Worm (Caenorhabditis elegans) whole organism, young adult: Measurements from ENCODE around the gene K02E11.10.

Experiments used
- B0336.3 ChIP-seq: fragments of 200-800 bp; sonication (Bioruptor generic); IDR thresholded peaks from 2 replicates; pipeline ENCODE4 v1.3.6; 2022; ENCODE audit warnings: missing genetic modification characterization, missing compliant biosample characterization
- C06A6.2 ChIP-seq: fragments of 200-800 bp; sonication (Bioruptor generic); conservative IDR thresholded peaks from 2 replicates; pipeline ENCODE4 v1.3.6; 2022; ENCODE audit warnings: missing genetic modification characterization, missing compliant biosample characterization
- D2030.7 ChIP-seq: fragments of 200-800 bp; sonication (Bioruptor generic); IDR thresholded peaks from 2 replicates; pipeline ENCODE4 v1.3.6; 2022; ENCODE audit warnings: missing genetic modification reagents, missing genetic modification characterization, missing compliant biosample characterization
- F33H1.4 ChIP-seq: fragments of 200-800 bp; sonication (Bioruptor generic); IDR thresholded peaks from 2 replicates; pipeline ENCODE4 v1.3.6; 2022; ENCODE audit warnings: missing genetic modification reagents, missing genetic modification characterization, missing compliant biosample characterization
- K11D2.4 ChIP-seq: fragments of 200-800 bp; sonication (Bioruptor generic); IDR thresholded peaks from 2 replicates; pipeline ENCODE4 v1.3.6; 2022; ENCODE audit warnings: missing genetic modification reagents, missing genetic modification characterization, missing compliant biosample characterization
- Y53G8AR.9 ChIP-seq: fragments of 200-800 bp; sonication (Bioruptor generic); conservative IDR thresholded peaks from 2 replicates; pipeline ENCODE4 v1.3.6; 2022; ENCODE audit warnings: missing genetic modification reagents, missing genetic modification characterization, missing compliant biosample characterization
- Y56A3A.18 ChIP-seq: fragments of 200-800 bp; sonication (Bioruptor generic); IDR thresholded peaks from 2 replicates; pipeline ENCODE4 v1.3.6; 2022; ENCODE audit warnings: missing genetic modification reagents, missing genetic modification characterization, missing compliant biosample characterization
- Y79H2A.3 ChIP-seq: fragments of 200-800 bp; sonication (Bioruptor generic); conservative IDR thresholded peaks from 2 replicates; pipeline ENCODE4 v1.3.6; 2022; ENCODE audit warnings: missing genetic modification reagents, missing genetic modification characterization, missing compliant biosample characterization
- ZK185.1 ChIP-seq: sonication (generic microtip); optimal IDR thresholded peaks from 2 replicates; lab custom pipeline; 2016; ENCODE audit warnings: mild to moderate bottlenecking, missing genetic modification characterization, missing compliant biosample characterization; ENCODE audit not compliant: poor library complexity, severe bottlenecking
- ama-1 ChIP-seq, 3 experiments: fragments of 150-350 bp in 1 of 3; sonication (generic microtip) in 2 of 3; optimal IDR thresholded peaks; 2 replicates each; lab custom pipeline; 2014 to 2018; ENCODE audit warnings: missing biosample characterization in 2 of 3, missing genetic modification characterization in 2 of 3, missing genetic modification reagents in 2 of 3
- athp-1 ChIP-seq: sonication (generic microtip); optimal IDR thresholded peaks from 2 replicates; lab custom pipeline; 2017; ENCODE audit warnings: mild to moderate bottlenecking, missing genetic modification characterization, missing compliant biosample characterization
- attf-5 ChIP-seq: fragments of 200-800 bp; sonication (Bioruptor generic); optimal IDR thresholded peaks from 2 replicates; lab custom pipeline; 2018; ENCODE audit warnings: mild to moderate bottlenecking, missing genetic modification characterization, missing compliant biosample characterization
- attf-6 ChIP-seq: fragments of 200-800 bp; sonication (Bioruptor generic); IDR thresholded peaks from 2 replicates; pipeline ENCODE4 v1.3.6; 2022; ENCODE audit warnings: missing genetic modification reagents, missing genetic modification characterization, missing compliant biosample characterization
- bed-2 ChIP-seq: fragments of 200-800 bp; sonication (Bioruptor generic); IDR thresholded peaks from 2 replicates; pipeline ENCODE4 v1.3.6; 2022; ENCODE audit warnings: missing genetic modification reagents, missing genetic modification characterization, missing compliant biosample characterization
- cebp-1 ChIP-seq, 2 experiments: fragments of 200-800 bp in 1 of 2; sonication (Bioruptor generic) in 1 of 2; sonication (generic microtip) in 1 of 2; IDR thresholded peaks in 1 of 2; optimal IDR thresholded peaks in 1 of 2; 2 replicates each; pipeline versions ENCODE4 v1.3.6 to Lab custom; 2017 to 2022; ENCODE audit warnings: missing compliant biosample characterization in 2 of 2, missing genetic modification characterization in 2 of 2, mild to moderate bottlenecking in 1 of 2, missing genetic modification reagents in 1 of 2, moderate library complexity in 1 of 2
- ceh-100 ChIP-seq: fragments of 200-800 bp; sonication (Bioruptor generic); IDR thresholded peaks from 2 replicates; pipeline ENCODE4 v1.3.6; 2022; ENCODE audit warnings: missing genetic modification reagents, missing genetic modification characterization, missing compliant biosample characterization
- ceh-27 ChIP-seq: fragments of 200-800 bp; sonication (Bioruptor generic); optimal IDR thresholded peaks from 2 replicates; lab custom pipeline; 2018; ENCODE audit warnings: mild to moderate bottlenecking, missing genetic modification characterization, moderate library complexity, missing compliant biosample characterization
- ceh-91 ChIP-seq: fragments of 200-800 bp; sonication (Bioruptor generic); IDR thresholded peaks from 2 replicates; pipeline ENCODE4 v1.3.6; 2022; ENCODE audit warnings: missing genetic modification reagents, missing genetic modification characterization, missing compliant biosample characterization
- chd-7 ChIP-seq: sonication (generic microtip); optimal IDR thresholded peaks from 2 replicates; lab custom pipeline; 2016; ENCODE audit warnings: mild to moderate bottlenecking, missing genetic modification characterization, moderate library complexity, missing compliant biosample characterization
- dox-1 ChIP-seq: fragments of 200-800 bp; sonication (Bioruptor generic); IDR thresholded peaks from 2 replicates; pipeline ENCODE4 v1.3.6; 2022; ENCODE audit warnings: missing genetic modification reagents, missing genetic modification characterization, missing compliant biosample characterization
- efl-1 ChIP-seq: fragments of 150-350 bp; optimal IDR thresholded peaks from 2 replicates; lab custom pipeline; 2014; ENCODE audit warnings: missing biosample characterization, missing genetic modification reagents, missing genetic modification characterization
- egl-18 ChIP-seq: fragments of 200-800 bp; sonication (Bioruptor generic); IDR thresholded peaks from 2 replicates; pipeline ENCODE4 v1.3.6; 2022; ENCODE audit warnings: missing genetic modification reagents, missing genetic modification characterization, missing compliant biosample characterization
- egl-44 ChIP-seq: fragments of 200-800 bp; sonication (Bioruptor generic); IDR thresholded peaks from 2 replicates; pipeline ENCODE4 v1.3.6; 2022; ENCODE audit warnings: missing genetic modification reagents, missing genetic modification characterization, missing compliant biosample characterization
- egrh-3 ChIP-seq: fragments of 200-800 bp; sonication (Bioruptor generic); IDR thresholded peaks from 2 replicates; pipeline ENCODE4 v1.3.6; 2022; ENCODE audit warnings: missing genetic modification reagents, missing genetic modification characterization, missing compliant biosample characterization
- ekl-4 ChIP-seq: fragments of 200-800 bp; sonication (Bioruptor generic); IDR thresholded peaks from 2 replicates; pipeline ENCODE4 v1.3.6; 2022; ENCODE audit warnings: missing genetic modification reagents, missing genetic modification characterization, missing compliant biosample characterization
- ets-4 ChIP-seq: fragments of 200-800 bp; sonication (Bioruptor generic); optimal IDR thresholded peaks from 2 replicates; lab custom pipeline; 2018; ENCODE audit warnings: mild to moderate bottlenecking, missing genetic modification characterization, missing compliant biosample characterization
- hlh-12 ChIP-seq: sonication (generic microtip); optimal IDR thresholded peaks from 2 replicates; lab custom pipeline; 2016; ENCODE audit warnings: missing genetic modification characterization, missing compliant biosample characterization
- hmg-1.2 ChIP-seq: fragments of 200-800 bp; sonication (Bioruptor generic); IDR thresholded peaks from 2 replicates; pipeline ENCODE4 v1.3.6; 2022; ENCODE audit warnings: missing genetic modification reagents, missing genetic modification characterization, missing compliant biosample characterization
- hsf-1 ChIP-seq: fragments of 200-800 bp; sonication (Bioruptor generic); IDR thresholded peaks from 2 replicates; pipeline ENCODE4 v1.3.6; 2022; ENCODE audit warnings: missing genetic modification reagents, missing genetic modification characterization, missing compliant biosample characterization
- lin-35 ChIP-seq, 3 experiments: fragments of 150-350 bp in 2 of 3; sonication (generic microtip) in 1 of 3; optimal IDR thresholded peaks; 2 replicates each; lab custom pipeline; 2014 to 2018; ENCODE audit warnings: missing biosample characterization in 3 of 3, missing genetic modification characterization in 3 of 3, missing genetic modification reagents in 3 of 3
- lin-40 ChIP-seq: sonication (generic microtip); optimal IDR thresholded peaks from 2 replicates; lab custom pipeline; 2016; ENCODE audit warnings: missing genetic modification characterization, mild to moderate bottlenecking, missing compliant biosample characterization, missing genotype, missing genetic modification reagents
- lin-54 ChIP-seq: fragments of 200-800 bp; sonication (Bioruptor generic); optimal IDR thresholded peaks from 2 replicates; lab custom pipeline; 2018; ENCODE audit warnings: mild to moderate bottlenecking, missing genetic modification characterization, missing compliant biosample characterization
- lsl-1 ChIP-seq: fragments of 200-800 bp; sonication (Bioruptor generic); optimal IDR thresholded peaks from 2 replicates; lab custom pipeline; 2018; ENCODE audit warnings: mild to moderate bottlenecking, missing genetic modification characterization, moderate library complexity, missing compliant biosample characterization
- madf-10 ChIP-seq: sonication (generic microtip); optimal IDR thresholded peaks from 2 replicates; lab custom pipeline; 2016; ENCODE audit warnings: mild to moderate bottlenecking, missing genetic modification characterization, missing compliant biosample characterization
- madf-6 ChIP-seq: fragments of 200-800 bp; sonication (Bioruptor generic); IDR thresholded peaks from 2 replicates; pipeline ENCODE4 v1.3.6; 2022; ENCODE audit warnings: missing genetic modification reagents, missing genetic modification characterization, missing compliant biosample characterization
- madf-8 ChIP-seq: fragments of 200-800 bp; sonication (Bioruptor generic); conservative IDR thresholded peaks from 2 replicates; pipeline ENCODE4 v1.3.6; 2022; ENCODE audit warnings: missing genetic modification reagents, missing genetic modification characterization, missing compliant biosample characterization
- mcd-1 ChIP-seq: fragments of 200-800 bp; sonication (Bioruptor generic); IDR thresholded peaks from 2 replicates; pipeline ENCODE4 v1.3.6; 2022; ENCODE audit warnings: missing genetic modification reagents, missing genetic modification characterization, missing compliant biosample characterization
- nhr-80 ChIP-seq: sonication (generic microtip); optimal IDR thresholded peaks from 2 replicates; lab custom pipeline; 2016; ENCODE audit warnings: missing genetic modification characterization, missing compliant biosample characterization
- pbrm-1 ChIP-seq: fragments of 200-800 bp; sonication (Bioruptor generic); IDR thresholded peaks from 2 replicates; pipeline ENCODE4 v1.3.6; 2022; ENCODE audit warnings: missing genetic modification reagents, missing genetic modification characterization, missing compliant biosample characterization
- rcor-1 ChIP-seq: fragments of 200-800 bp; sonication (Bioruptor generic); IDR thresholded peaks from 2 replicates; pipeline ENCODE4 v1.3.6; 2022; ENCODE audit warnings: missing genetic modification reagents, missing genetic modification characterization, missing compliant biosample characterization
- snpc-4 ChIP-seq, 5 experiments: fragments of 150-350 bp in 1 of 5; sonication (generic microtip) in 4 of 5; optimal IDR thresholded peaks; 2 replicates each; lab custom pipeline; 2014 to 2018; ENCODE audit warnings: missing genetic modification characterization in 5 of 5, missing biosample characterization in 3 of 5, antibody characterized with exemption in 2 of 5, mild to moderate bottlenecking in 2 of 5, missing compliant biosample characterization in 2 of 5, missing genotype in 2 of 5, moderate library complexity in 2 of 5, missing genetic modification reagents in 1 of 5
- sptf-2 ChIP-seq: fragments of 200-800 bp; sonication (Bioruptor generic); optimal IDR thresholded peaks from 2 replicates; lab custom pipeline; 2018; ENCODE audit warnings: mild to moderate bottlenecking, missing genetic modification characterization, missing compliant biosample characterization
- tlf-1 ChIP-seq: fragments of 200-800 bp; sonication (Bioruptor generic); optimal IDR thresholded peaks from 2 replicates; lab custom pipeline; 2018; ENCODE audit warnings: mild to moderate bottlenecking, missing genetic modification characterization, missing compliant biosample characterization
- ztf-18 ChIP-seq: sonication (generic microtip); optimal IDR thresholded peaks from 2 replicates; lab custom pipeline; 2016; ENCODE audit warnings: missing genotype, mild to moderate bottlenecking, missing genetic modification characterization, missing compliant biosample characterization
- ztf-26 ChIP-seq: sonication (generic microtip); optimal IDR thresholded peaks from 2 replicates; lab custom pipeline; 2017; ENCODE audit warnings: missing genetic modification characterization, missing compliant biosample characterization

The K02E11.10 gene

DNA sequence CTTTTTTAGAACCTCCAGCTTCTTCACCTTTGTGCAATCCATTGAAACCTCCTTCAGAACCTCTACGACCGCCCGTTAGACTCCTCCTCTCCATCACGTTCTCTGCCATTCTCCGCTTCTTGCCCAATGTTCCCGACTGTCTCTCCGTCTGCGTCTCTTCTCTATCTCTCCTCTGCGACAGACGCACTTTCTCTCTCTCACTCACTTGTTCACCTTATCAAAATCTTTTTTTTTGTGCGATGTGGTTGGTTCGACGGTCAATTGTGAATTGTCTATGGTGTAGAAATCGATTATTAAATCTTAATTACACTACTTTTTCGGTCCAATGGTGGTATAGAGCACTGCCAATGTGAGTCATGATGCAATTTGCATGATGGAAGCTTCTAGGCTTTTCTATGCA is 47.5 kb downstream of the K02E11.10 start, which contains the start of gene atfs-1:
atfs-1 (plus strand) TSS at position 213 of the 400 bp plus-strand sequence.
- TF ChIP-seq ets-4 (GFP tag; lab: Kevin White, UChicago) (peak; percentile 15), snpc-4 (GFP tag; optimal IDR thresholded peaks at IDR 0.05; lab: Kevin White, UChicago) (no peak), snpc-4 (tag; optimal IDR thresholded peaks at IDR 0.05; lab: Kevin White, UChicago) (peak in 3 of 4 experiments; percentile 4 to 14 (median 12)), dox-1 (peak; percentile 41; the same call in 1 of the 2 replicates), pbrm-1 (peak; percentile 59; the same call in 1 of the 2 replicates), lin-40 (tag; lab: Kevin White, UChicago) (peak; percentile 62), hmg-1.2 (GFP tag; lab: Robert Waterston, UW) (peak; percentile 88), tlf-1 (GFP tag; lab: Kevin White, UChicago) (peak; percentile 14), madf-10 (tag; lab: Kevin White, UChicago) (peak; percentile 9), rcor-1 (GFP tag; lab: Robert Waterston, UW) (peak; percentile 51; the same call in 1 of the 2 replicates), B0336.3 (GFP tag; lab: Robert Waterston, UW) (peak; percentile 52; the same call in 1 of the 2 replicates), ekl-4 (peak; percentile 71; the same call in 1 of the 2 replicates), egl-44 (GFP tag; lab: Robert Waterston, UW) (0 out of 2 replicates have a peak, but pooled peaks have one; percentile 35), ceh-27 (GFP tag; lab: Kevin White, UChicago) (peak; percentile 42), cebp-1 (GFP tag; IDR thresholded peaks at IDR 0.05; lab: Robert Waterston, UW) (peak; percentile 58; the same call in 1 of the 2 replicates), cebp-1 (tag; optimal IDR thresholded peaks at IDR 0.05; lab: Kevin White, UChicago) (peak; percentile 79), hlh-12 (tag; lab: Kevin White, UChicago) (no peak), ceh-100 (GFP tag; lab: Robert Waterston, UW) (no peak), nhr-80 (tag; lab: Kevin White, UChicago) (peak; percentile 97), lin-35 (GFP tag; optimal IDR thresholded peaks at IDR 0.05; lab: Kevin White, UChicago) (peak in 1 of 3 experiments; percentile 1), ZK185.1 (tag; lab: Kevin White, UChicago) (peak; percentile 31), Y53G8AR.9 (GFP tag; lab: Robert Waterston, UW) (0 out of 2 replicates have a peak, but pooled peaks have one; percentile 27), chd-7 (tag; lab: Kevin White, UChicago) (peak; percentile 28), mcd-1 (peak; percentile 41), ama-1 (optimal IDR thresholded peaks at IDR 0.05; lab: Kevin White, UChicago) (peak; percentile 81), ama-1 (GFP tag; optimal IDR thresholded peaks at IDR 0.05; lab: Kevin White, UChicago) (no peak), madf-6 (GFP tag; lab: Robert Waterston, UW) (no peak), Y79H2A.3 (GFP tag; lab: Robert Waterston, UW) (no peak), C06A6.2 (GFP tag; lab: Robert Waterston, UW) (no peak), attf-5 (GFP tag; lab: Kevin White, UChicago) (peak; percentile 68), ztf-18 (tag; lab: Kevin White, UChicago) (peak; percentile 75), egrh-3 (GFP tag; lab: Robert Waterston, UW) (peak; percentile 41; the same call in 1 of the 2 replicates), ztf-26 (tag; lab: Kevin White, UChicago) (peak; percentile 3), attf-6 (no peak), Y56A3A.18 (no peak), egl-18 (no peak), bed-2 (GFP tag; lab: Robert Waterston, UW) (0 out of 2 replicates have a peak, but pooled peaks have one; percentile 44), hsf-1 (0 out of 2 replicates have a peak, but pooled peaks have one; percentile 34)
- TF ChIP-seq, all 124 proteins: peak for 27

- TF ChIP-seq lin-54 (GFP tag; lab: Kevin White, UChicago) = peak; percentile 38
- TF ChIP-seq ceh-91 (GFP tag; lab: Robert Waterston, UW) = peak; percentile 65
- no peak for TF ChIP-seq hmg-1.2 (GFP tag; lab: Robert Waterston, UW)
- TF ChIP-seq Y56A3A.18 = no peak
- no peak for TF ChIP-seq sptf-2 (GFP tag; lab: Kevin White, UChicago)
- peak; percentile 72 for TF ChIP-seq D2030.7 (GFP tag; lab: Robert Waterston, UW)
- peak; percentile 81 for TF ChIP-seq madf-8
- peak; percentile 3 for TF ChIP-seq athp-1 (tag; lab: Kevin White, UChicago)
- no peak for TF ChIP-seq ama-1 (optimal IDR thresholded peaks at IDR 0.05; lab: Kevin White, UChicago)
- TF ChIP-seq ama-1 (GFP tag; optimal IDR thresholded peaks at IDR 0.05; lab: Kevin White, UChicago) = peak in 1 of 2 experiments; percentile 11
- peak; percentile 14 for TF ChIP-seq efl-1 (GFP tag; lab: Kevin White, UChicago)
- no peak for TF ChIP-seq lin-40 (tag; lab: Kevin White, UChicago)
- TF ChIP-seq F33H1.4 = peak; percentile 95
- TF ChIP-seq K11D2.4 = no peak
- TF ChIP-seq madf-6 (GFP tag; lab: Robert Waterston, UW) = peak; percentile 94
- peak; percentile 96 for TF ChIP-seq lsl-1 (GFP tag; lab: Kevin White, UChicago)
These were observed 48.1 kb downstream of the K02E11.10 start for ce11 chrV:14192870-14193269.
